Fruit fly (Drosophila melanogaster): Measurements from ENCODE around the gene rst.

rst gene

dm6 chrX:2977857-2978473 lies 4.3 kb upstream of the rst start (continued):
- peak; percentile 46 for TF ChIP-seq Blimp-1 (GFP tag; optimal IDR thresholded peaks at IDR 0.05)
- no peak for TF ChIP-seq CG3838 (GFP tag; optimal IDR thresholded peaks at IDR 0.05)
- TF ChIP-seq hkb (optimal IDR thresholded peaks at IDR 0.05) = no peak
- TF ChIP-seq hkb (GFP tag; IDR thresholded peaks at IDR 0.05) = peak; percentile 42; the same call in 1 of the 2 replicates
- TF ChIP-seq ind (GFP tag; optimal IDR thresholded peaks at IDR 0.05) = peak; percentile 9
- TF ChIP-seq CG6272 (GFP tag; IDR thresholded peaks at IDR 0.05) = no peak
- no peak for TF ChIP-seq sob (GFP tag; IDR thresholded peaks at IDR 0.05)
- no peak for TF ChIP-seq tll (GFP tag; optimal IDR thresholded peaks at IDR 0.05)
- no peak for TF ChIP-seq MBD-R2 (GFP tag; IDR thresholded peaks at IDR 0.05)
- peak; percentile 3 for TF ChIP-seq nerfin-1 (tag; optimal IDR thresholded peaks at IDR 0.05)
- TF ChIP-seq Nf-YC (tag; optimal IDR thresholded peaks at IDR 0.05) = no peak
- TF ChIP-seq lov (optimal IDR thresholded peaks at IDR 0.05) = no peak
- TF ChIP-seq lov (GFP tag; IDR thresholded peaks at IDR 0.05) = no peak
- peak; percentile 1 for TF ChIP-seq NK7.1 (GFP tag; optimal IDR thresholded peaks at IDR 0.05)
- peak; percentile 77 for TF ChIP-seq Med (GFP tag)
- peak; percentile 14 for TF ChIP-seq fd102C (GFP tag; optimal IDR thresholded peaks at IDR 0.05)
- peak; percentile 4 for TF ChIP-seq CG13424 (tag; optimal IDR thresholded peaks at IDR 0.05)
- no peak for TF ChIP-seq ATbp (GFP tag; optimal IDR thresholded peaks at IDR 0.05)
- no peak for TF ChIP-seq CG12236 (GFP tag; optimal IDR thresholded peaks at IDR 0.05)
- peak in 1 of 2 experiments; percentile 29 for TF ChIP-seq dpn (GFP tag; optimal IDR thresholded peaks at IDR 0.05)
- TF ChIP-seq pita (GFP tag; optimal IDR thresholded peaks at IDR 0.05) = no peak
- TF ChIP-seq esg (GFP tag; conservative IDR thresholded peaks at IDR 0.05) = no peak
- TF ChIP-seq fd96Cb (tag; optimal IDR thresholded peaks at IDR 0.05) = peak; percentile 48
- no peak for TF ChIP-seq bbx (GFP tag; IDR thresholded peaks at IDR 0.05; ENCODE audit: partially characterized antibody)
- no peak for TF ChIP-seq trh (GFP tag; optimal IDR thresholded peaks at IDR 0.05)
- TF ChIP-seq D (optimal IDR thresholded peaks at IDR 0.05) = no peak
- peak; percentile 32 for TF ChIP-seq D (GFP tag; optimal IDR thresholded peaks at IDR 0.05)
- no peak for TF ChIP-seq usp (GFP tag; optimal IDR thresholded peaks at IDR 0.05)
- peak; percentile 54 for TF ChIP-seq CG2712 (tag; optimal IDR thresholded peaks at IDR 0.05)
- TF ChIP-seq Aef1 (GFP tag; IDR thresholded peaks at IDR 0.05) = no peak
- TF ChIP-seq h (optimal IDR thresholded peaks at IDR 0.05) = no peak
- no peak for TF ChIP-seq croc (GFP tag; conservative IDR thresholded peaks at IDR 0.05)
- TF ChIP-seq ttk (GFP tag; IDR thresholded peaks at IDR 0.05) = no peak
- TF ChIP-seq CG30020 (tag; optimal IDR thresholded peaks at IDR 0.05) = no peak
- peak; percentile 54 for TF ChIP-seq CG11504 (tag; optimal IDR thresholded peaks at IDR 0.05)
- peak; percentile 42 for TF ChIP-seq CG7839 (tag; optimal IDR thresholded peaks at IDR 0.05)
- TF ChIP-seq Myb (GFP tag; optimal IDR thresholded peaks at IDR 0.05) = no peak
- TF ChIP-seq CG15514 (GFP tag; optimal IDR thresholded peaks at IDR 0.05) = no peak
- TF ChIP-seq sna (GFP tag; IDR thresholded peaks at IDR 0.05; ENCODE audit: partially characterized antibody) = no peak
- TF ChIP-seq Opbp (GFP tag; IDR thresholded peaks at IDR 0.05; ENCODE audit: partially characterized antibody) = no peak
- no peak for TF ChIP-seq CG17612 (GFP tag; IDR thresholded peaks at IDR 0.05)
- TF ChIP-seq bab2 (GFP tag; optimal IDR thresholded peaks at IDR 0.05) = peak; percentile 29
- TF ChIP-seq CG14050 (GFP tag; IDR thresholded peaks at IDR 0.05) = no peak
- TF ChIP-seq CG32767 (GFP tag; IDR thresholded peaks at IDR 0.05) = no peak
- no peak for TF ChIP-seq CG16813 (GFP tag; IDR thresholded peaks at IDR 0.05; ENCODE audit: partially characterized antibody)
- no peak for TF ChIP-seq jing (GFP tag; optimal IDR thresholded peaks at IDR 0.05)
- no peak for TF ChIP-seq danr (GFP tag; IDR thresholded peaks at IDR 0.05)
- TF ChIP-seq Gug (GFP tag; IDR thresholded peaks at IDR 0.05) = no peak
- no peak for TF ChIP-seq salm (tag; optimal IDR thresholded peaks at IDR 0.05)
- peak in 1 of 2 experiments; percentile 11 for TF ChIP-seq Pdp1 (GFP tag; optimal IDR thresholded peaks at IDR 0.05)
- no peak for TF ChIP-seq yki (optimal IDR thresholded peaks at IDR 0.05)
- no peak for TF ChIP-seq disco-r (GFP tag; optimal IDR thresholded peaks at IDR 0.05)

Data from whole organism, embryonic.